Fruit fly (Drosophila melanogaster) whole organism, larva: Measurements from ENCODE around the gene Galphaf.

Experiments
- noc ChIP-seq: fragments of 200-800 bp; sonication (Bioruptor generic); optimal IDR thresholded peaks from 3 replicates; lab custom pipeline; 2019; ENCODE audit warnings: missing biosample characterization, mild to moderate bottlenecking, missing genetic modification characterization, moderate library complexity

The Galphaf gene

dm6 chr3L:16667663-16668465 lies at the start of gene Galphaf:
Galphaf (minus strand) TSS chr3L:16667934.
- peak; percentile 63 for TF ChIP-seq noc (tag; lab: Kevin White, UChicago)

dm6 chr3L:16714193-16714538 lies 46.4 kb upstream of the Galphaf start:
- peak; percentile 69 for TF ChIP-seq noc (tag; lab: Kevin White, UChicago)

- TF ChIP-seq noc (tag; lab: Kevin White, UChicago) = no peak
Observed at dm6 chr3L:16713446-16714192, 45.9 kb upstream of the Galphaf start.

- no peak for TF ChIP-seq noc (tag; lab: Kevin White, UChicago)
Observed at dm6 chr3L:16712371-16712770, 44.6 kb upstream of the Galphaf start.

- TF ChIP-seq noc (tag; lab: Kevin White, UChicago) = no peak
Observed at dm6 chr3L:16711430-16712228, 43.9 kb upstream of the Galphaf start, which contains the start of the genes CG43954, Lasp and Dab. CG43954 (minus strand) TSS chr3L:16711677. Lasp (minus strand) TSS chr3L:16711677. Dab (plus strand) TSS chr3L:16712126.

- TF ChIP-seq noc (tag; lab: Kevin White, UChicago) = peak; percentile 8
Observed at dm6 chr3L:16710258-16711020, 42.7 kb upstream of the Galphaf start.

dm6 chr3L:16709673-16710257 lies 42.0 kb upstream of the Galphaf start:
- TF ChIP-seq noc (tag; lab: Kevin White, UChicago) = no peak

dm6 chr3L:16708738-16709350 lies 41.1 kb upstream of the Galphaf start:
- no peak for TF ChIP-seq noc (tag; lab: Kevin White, UChicago)

- TF ChIP-seq noc (tag; lab: Kevin White, UChicago) = no peak
Observed at dm6 chr3L:16705630-16706029, 37.9 kb upstream of the Galphaf start.

- TF ChIP-seq noc (tag; lab: Kevin White, UChicago) = no peak
Observed at dm6 chr3L:16704673-16705072, 36.9 kb upstream of the Galphaf start, which contains the start of gene CG9692. CG9692 (plus strand) TSS chr3L:16704973.

dm6 chr3L:16704251-16704650 lies 36.5 kb upstream of the Galphaf start:
- TF ChIP-seq noc (tag; lab: Kevin White, UChicago) = no peak

dm6 chr3L:16702866-16703265 lies 35.1 kb upstream of the Galphaf start:
- TF ChIP-seq noc (tag; lab: Kevin White, UChicago) = no peak

dm6 chr3L:16699292-16700026 lies 31.7 kb upstream of the Galphaf start:
- no peak for TF ChIP-seq noc (tag; lab: Kevin White, UChicago)
